Worm (Caenorhabditis elegans) whole organism, L1 larva: ENCODE data around the gene nas-21.

Experiments used
- F16B12.6 ChIP-seq: fragments of 150-350 bp; optimal IDR thresholded peaks from 2 replicates; lab custom pipeline; 2014; ENCODE audit warnings: missing biosample characterization, missing genetic modification characterization
- blmp-1 ChIP-seq: fragments of 150-350 bp; optimal IDR thresholded peaks from 2 replicates; lab custom pipeline; 2014; ENCODE audit warnings: missing biosample characterization, missing genetic modification characterization
- ceh-90 ChIP-seq: sonication (generic microtip); optimal IDR thresholded peaks from 2 replicates; lab custom pipeline; 2016; ENCODE audit warnings: missing genetic modification characterization, missing compliant biosample characterization
- ces-1 ChIP-seq: fragments of 150-350 bp; optimal IDR thresholded peaks from 2 replicates; lab custom pipeline; 2014; ENCODE audit warnings: missing biosample characterization, missing genetic modification reagents, missing genetic modification characterization
- dsc-1 ChIP-seq: sonication (generic microtip); optimal IDR thresholded peaks from 2 replicates; lab custom pipeline; 2016; ENCODE audit warnings: mild to moderate bottlenecking, missing genetic modification characterization, missing compliant biosample characterization
- efl-1 ChIP-seq, 4 experiments: fragments of 150-350 bp; optimal IDR thresholded peaks in 3 of 4; peaks in 1 of 4; 1 replicate in 1 of 4; 2 replicates in 3 of 4; lab custom pipeline; 2014; ENCODE audit warnings: missing biosample characterization in 2 of 4, missing genetic modification characterization in 2 of 4, missing genetic modification reagents in 2 of 4
- efl-3 ChIP-seq: fragments of 200-800 bp; sonication (Bioruptor generic); optimal IDR thresholded peaks from 2 replicates; lab custom pipeline; 2018; ENCODE audit warnings: mild to moderate bottlenecking, missing genetic modification characterization, missing compliant biosample characterization
- egl-27 ChIP-seq, 2 experiments: fragments of 150-350 bp in 1 of 2; sonication (generic microtip); optimal IDR thresholded peaks; 3 replicates each; lab custom pipeline; 2017 to 2018; ENCODE audit warnings: missing biosample characterization in 2 of 2, missing genetic modification characterization in 2 of 2, missing genetic modification reagents in 2 of 2
- elt-2 ChIP-seq: sonication (generic microtip); optimal IDR thresholded peaks from 2 replicates; lab custom pipeline; 2016; ENCODE audit warnings: missing genetic modification characterization, mild to moderate bottlenecking, inconsistent platforms, missing compliant biosample characterization, missing genetic modification reagents
- elt-3 ChIP-seq, 6 experiments: fragments of 150-350 bp in 1 of 6; sonication (generic microtip); optimal IDR thresholded peaks; 2 replicates each; lab custom pipeline; 2017 to 2018; ENCODE audit warnings: missing biosample characterization in 6 of 6, missing genetic modification characterization in 6 of 6, inconsistent platforms in 1 of 6
- fkh-4 ChIP-seq: sonication (generic microtip); optimal IDR thresholded peaks from 2 replicates; lab custom pipeline; 2016; ENCODE audit warnings: missing compliant biosample characterization, missing genetic modification characterization, borderline replicate concordance
- fkh-8 ChIP-seq: sonication (generic microtip); optimal IDR thresholded peaks from 2 replicates; lab custom pipeline; 2016; ENCODE audit warnings: mild to moderate bottlenecking, missing genetic modification characterization, missing compliant biosample characterization
- fos-1 ChIP-seq: fragments of 150-350 bp; optimal IDR thresholded peaks from 2 replicates; lab custom pipeline; 2014; ENCODE audit warnings: missing biosample characterization, missing genetic modification characterization
- grh-1 ChIP-seq: fragments of 200-800 bp; sonication (Bioruptor generic); IDR thresholded peaks from 2 replicates; pipeline ENCODE4 v1.3.6; 2022; ENCODE audit warnings: missing genetic modification reagents, missing genetic modification characterization, missing compliant biosample characterization
- hlh-17 ChIP-seq: fragments of 200-800 bp; sonication (Bioruptor generic); optimal IDR thresholded peaks from 2 replicates; lab custom pipeline; 2018; ENCODE audit warnings: missing genetic modification characterization, mild to moderate bottlenecking, missing compliant biosample characterization, moderate library complexity, borderline replicate concordance
- hlh-4 ChIP-seq: sonication (generic microtip); optimal IDR thresholded peaks from 2 replicates; lab custom pipeline; 2016; ENCODE audit warnings: mild to moderate bottlenecking, missing genetic modification characterization, missing compliant biosample characterization
- isw-1 ChIP-seq: fragments of 200-800 bp; sonication (Bioruptor generic); IDR thresholded peaks from 2 replicates; pipeline ENCODE4 v1.3.6; 2022; ENCODE audit warnings: missing genetic modification characterization, missing compliant biosample characterization
- jun-1 ChIP-seq: fragments of 150-350 bp; optimal IDR thresholded peaks from 2 replicates; lab custom pipeline; 2014; ENCODE audit warnings: missing biosample characterization, missing genetic modification reagents, missing genetic modification characterization
- lin-13 ChIP-seq: fragments of 150-350 bp; optimal IDR thresholded peaks from 2 replicates; lab custom pipeline; 2014; ENCODE audit warnings: missing biosample characterization, missing genetic modification reagents, missing genetic modification characterization
- lin-14 ChIP-seq: fragments of 200-800 bp; sonication (Bioruptor generic); optimal IDR thresholded peaks from 2 replicates; lab custom pipeline; 2018; ENCODE audit warnings: mild to moderate bottlenecking, missing genetic modification characterization, moderate library complexity, missing compliant biosample characterization
- lin-15B ChIP-seq: fragments of 150-350 bp; sonication (generic microtip); optimal IDR thresholded peaks from 3 replicates; lab custom pipeline; 2014; ENCODE audit warnings: missing biosample characterization, missing genetic modification characterization
- lin-35 ChIP-seq, 2 experiments: fragments of 150-350 bp; optimal IDR thresholded peaks; 2 replicates each; lab custom pipeline; 2014; ENCODE audit warnings: missing biosample characterization in 2 of 2, missing genetic modification characterization in 2 of 2, missing genetic modification reagents in 2 of 2
- mab-9 ChIP-seq: fragments of 200-800 bp; sonication (Bioruptor generic); IDR thresholded peaks from 2 replicates; pipeline ENCODE4 v1.3.6; 2022; ENCODE audit warnings: missing genetic modification reagents, missing genetic modification characterization, missing compliant biosample characterization
- mdl-1 ChIP-seq, 2 experiments: fragments of 150-350 bp; optimal IDR thresholded peaks; 2 replicates each; lab custom pipeline; 2014 to 2017; ENCODE audit warnings: missing biosample characterization in 2 of 2, missing genetic modification characterization in 2 of 2, inconsistent platforms in 1 of 2
- nhr-71 ChIP-seq: sonication (generic microtip); optimal IDR thresholded peaks from 2 replicates; lab custom pipeline; 2016; ENCODE audit warnings: mild to moderate bottlenecking, missing genetic modification characterization, moderate library complexity, missing compliant biosample characterization
- nhr-77 ChIP-seq: fragments of 150-350 bp; optimal IDR thresholded peaks from 2 replicates; lab custom pipeline; 2014; ENCODE audit warnings: missing biosample characterization, missing genetic modification characterization
- nhr-90 ChIP-seq: sonication (generic microtip); optimal IDR thresholded peaks from 2 replicates; lab custom pipeline; 2016; ENCODE audit warnings: mild to moderate bottlenecking, missing genetic modification characterization, missing compliant biosample characterization; ENCODE audit not compliant: poor library complexity
- pax-3 ChIP-seq: fragments of 200-800 bp; sonication (Bioruptor generic); optimal IDR thresholded peaks from 2 replicates; lab custom pipeline; 2018; ENCODE audit warnings: mild to moderate bottlenecking, missing genetic modification characterization, moderate library complexity, missing compliant biosample characterization
- rnt-1 ChIP-seq: sonication (generic microtip); optimal IDR thresholded peaks from 2 replicates; lab custom pipeline; 2016; ENCODE audit warnings: mild to moderate bottlenecking, missing genetic modification characterization, moderate library complexity, missing compliant biosample characterization
- skn-1 ChIP-seq: fragments of 150-350 bp; optimal IDR thresholded peaks from 2 replicates; lab custom pipeline; 2014; ENCODE audit warnings: missing biosample characterization, missing genetic modification characterization
- snu-23 ChIP-seq: sonication (generic microtip); optimal IDR thresholded peaks from 2 replicates; lab custom pipeline; 2016; ENCODE audit warnings: missing genetic modification characterization, missing compliant biosample characterization
- sox-4 ChIP-seq: sonication (generic microtip); optimal IDR thresholded peaks from 2 replicates; lab custom pipeline; 2016; ENCODE audit warnings: missing genetic modification characterization, missing compliant biosample characterization
- tlp-1 ChIP-seq: fragments of 150-350 bp; optimal IDR thresholded peaks from 2 replicates; lab custom pipeline; 2014; ENCODE audit warnings: missing biosample characterization, missing genetic modification characterization
- unc-30 ChIP-seq: sonication (generic microtip); optimal IDR thresholded peaks from 2 replicates; lab custom pipeline; 2017; ENCODE audit warnings: missing biosample characterization, missing genetic modification characterization
- unc-62 ChIP-seq: fragments of 150-350 bp; optimal IDR thresholded peaks from 2 replicates; lab custom pipeline; 2014; ENCODE audit warnings: missing biosample characterization, missing genetic modification reagents, missing genetic modification characterization
- unc-98 ChIP-seq: fragments of 200-800 bp; sonication (Bioruptor generic); IDR thresholded peaks from 2 replicates; pipeline ENCODE4 v1.3.6; 2022; ENCODE audit warnings: missing genetic modification characterization, missing compliant biosample characterization
- vab-15 ChIP-seq: sonication (generic microtip); optimal IDR thresholded peaks from 2 replicates; lab custom pipeline; 2017; ENCODE audit warnings: missing genotype, mild to moderate bottlenecking, missing genetic modification characterization, missing compliant biosample characterization
- ztf-4 ChIP-seq: fragments of 150-350 bp; optimal IDR thresholded peaks from 2 replicates; lab custom pipeline; 2014; ENCODE audit warnings: missing biosample characterization, missing genetic modification characterization

nas-21 gene

ce11 chrV:11514677-11515076 lies 42.3 kb downstream of the nas-21 start, which contains the start of gene C55A6.6:
C55A6.6 (minus strand) TSS chrV:11514737.
- no peak for TF ChIP-seq lin-14 (GFP tag; lab: Kevin White, UChicago)
- no peak for TF ChIP-seq pax-3 (tag; lab: Kevin White, UChicago)
- TF ChIP-seq egl-27 (tag; optimal IDR thresholded peaks at IDR 0.05; lab: Kevin White, UChicago): no peak
- no peak for TF ChIP-seq grh-1 (GFP tag; lab: Robert Waterston, UW)
- no peak for TF ChIP-seq elt-3 (tag; optimal IDR thresholded peaks at IDR 0.05; lab: Kevin White, UChicago)
- no peak for TF ChIP-seq unc-62 (GFP tag; lab: Kevin White, UChicago)

DNA sequence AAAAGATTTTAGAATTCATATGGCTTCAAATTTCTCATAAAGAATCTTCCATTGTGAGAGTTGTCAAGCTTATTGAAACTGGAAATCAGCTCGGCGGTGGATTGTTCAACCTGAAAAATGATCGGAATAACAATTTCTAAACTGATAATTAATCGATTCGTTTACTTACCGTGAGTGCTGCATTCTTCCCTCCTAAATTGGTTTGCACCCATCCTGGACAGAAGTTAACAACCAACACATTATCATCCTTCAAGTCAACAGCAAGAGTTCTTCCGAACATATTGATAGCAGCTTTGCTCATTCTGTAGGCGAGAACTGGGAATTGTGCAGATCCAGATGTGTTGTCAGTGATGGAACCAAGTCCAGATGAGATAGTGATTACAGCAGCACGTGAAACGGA lies 42.8 kb downstream of the nas-21 start:
- TF ChIP-seq dsc-1: peak; percentile 21
- no peak for TF ChIP-seq sox-4 (tag; lab: Kevin White, UChicago)
- no peak for TF ChIP-seq tlp-1 (tag; lab: Kevin White, UChicago)
- no peak for TF ChIP-seq nhr-77 (tag; lab: Kevin White, UChicago)
- no peak for TF ChIP-seq efl-1 (optimal IDR thresholded peaks at IDR 0.05; lab: Kevin White, UChicago)
- TF ChIP-seq efl-1 (GFP tag; optimal IDR thresholded peaks at IDR 0.05 in 1 of 2; lab: Kevin White, UChicago): peak in 1 of 2 experiments; percentile 31
- TF ChIP-seq efl-3 (GFP tag; lab: Kevin White, UChicago): no peak

- no peak for TF ChIP-seq unc-30
- no peak for TF ChIP-seq isw-1 (GFP tag; lab: Robert Waterston, UW)
- peak; percentile 93 for TF ChIP-seq skn-1 (tag; lab: Kevin White, UChicago)
- TF ChIP-seq snu-23 (GFP tag; lab: Kevin White, UChicago): no peak
- TF ChIP-seq lin-15B (tag; lab: Kevin White, UChicago): no peak
- no peak for TF ChIP-seq mab-9 (GFP tag; lab: Robert Waterston, UW)
- TF ChIP-seq F16B12.6 (tag; lab: Kevin White, UChicago): no peak
- no peak for TF ChIP-seq nhr-90 (tag; lab: Kevin White, UChicago)
- no peak for TF ChIP-seq ztf-4 (tag; lab: Kevin White, UChicago)
- TF ChIP-seq fkh-8 (tag; lab: Kevin White, UChicago): no peak
- no peak for TF ChIP-seq jun-1
- TF ChIP-seq ceh-90 (tag; lab: Kevin White, UChicago): no peak
- TF ChIP-seq nhr-71: no peak
- peak; percentile 26 for TF ChIP-seq lin-14 (GFP tag; lab: Kevin White, UChicago)
- TF ChIP-seq fkh-4 (tag; lab: Kevin White, UChicago): no peak
- no peak for TF ChIP-seq mdl-1 (tag; optimal IDR thresholded peaks at IDR 0.05; lab: Kevin White, UChicago)
- TF ChIP-seq efl-1 (optimal IDR thresholded peaks at IDR 0.05; lab: Kevin White, UChicago): no peak
- peak in 1 of 2 experiments; percentile 58 for TF ChIP-seq efl-1 (GFP tag; optimal IDR thresholded peaks at IDR 0.05 in 1 of 2; lab: Kevin White, UChicago)
- TF ChIP-seq vab-15 (tag; lab: Kevin White, UChicago): no peak
These were observed 43.8 kb downstream of the nas-21 start, which contains the start of gene sdz-8 for ce11 chrV:11516141-11516591. sdz-8 (minus strand) TSS chrV:11516191.

- TF ChIP-seq lin-35 (GFP tag; optimal IDR thresholded peaks at IDR 0.05; lab: Kevin White, UChicago): no peak
- TF ChIP-seq fos-1 (tag; lab: Kevin White, UChicago): no peak
- no peak for TF ChIP-seq efl-1 (optimal IDR thresholded peaks at IDR 0.05; lab: Kevin White, UChicago)
- TF ChIP-seq efl-1 (GFP tag; optimal IDR thresholded peaks at IDR 0.05 in 1 of 2; lab: Kevin White, UChicago): no peak
- TF ChIP-seq ztf-4 (tag; lab: Kevin White, UChicago): no peak
- no peak for TF ChIP-seq sox-4 (tag; lab: Kevin White, UChicago)
- no peak for TF ChIP-seq rnt-1 (tag; lab: Kevin White, UChicago)
- TF ChIP-seq fkh-8 (tag; lab: Kevin White, UChicago): no peak
These were observed 45.4 kb downstream of the nas-21 start, which contains the start of gene C55A6.4 for ce11 chrV:11517789-11518188. C55A6.4 (minus strand) TSS chrV:11517889.

- TF ChIP-seq vab-15 (tag; lab: Kevin White, UChicago) (no peak), hlh-17 (no peak), elt-2 (no peak), unc-98 (GFP tag; lab: Robert Waterston, UW) (no peak), ces-1 (GFP tag; lab: Kevin White, UChicago) (no peak), blmp-1 (tag; lab: Kevin White, UChicago) (no peak), lin-13 (GFP tag; lab: Kevin White, UChicago) (no peak), hlh-4 (tag; lab: Kevin White, UChicago) (no peak)
These were observed 47.9 kb downstream of the nas-21 start, which contains the start of the genes C55A6.11 and C55A6.7 for ce11 chrV:11520215-11520614. C55A6.11 (plus strand) TSS chrV:11520515. C55A6.7 (minus strand) TSS chrV:11520530.
